Worm (Caenorhabditis elegans): ENCODE data around the gene nhx-4.

- no peak for TF ChIP-seq ama-1 (optimal IDR thresholded peaks at IDR 0.05)
- TF ChIP-seq lsy-12 (tag; optimal IDR thresholded peaks at IDR 0.05) = no peak
- TF ChIP-seq nhr-77 (tag; optimal IDR thresholded peaks at IDR 0.05) = no peak
- TF ChIP-seq nfya-1 (tag; optimal IDR thresholded peaks at IDR 0.05; ENCODE audit: insufficient read depth) = no peak
- no peak for TF ChIP-seq zag-1 (tag; optimal IDR thresholded peaks at IDR 0.05)
- TF ChIP-seq ZK546.5 (tag; optimal IDR thresholded peaks at IDR 0.05) = no peak
- no peak for TF ChIP-seq ceh-16 (tag; optimal IDR thresholded peaks at IDR 0.05)
- TF ChIP-seq snpc-4 (tag; optimal IDR thresholded peaks at IDR 0.05) = no peak
- no peak for TF ChIP-seq elt-3 (tag; optimal IDR thresholded peaks at IDR 0.05)
- no peak for TF ChIP-seq nhr-11 (tag; optimal IDR thresholded peaks at IDR 0.05)
- no peak for TF ChIP-seq R02D3.7 (tag; optimal IDR thresholded peaks at IDR 0.05)
- no peak for TF ChIP-seq nhr-76 (tag; optimal IDR thresholded peaks at IDR 0.05)
These were observed 42.2 kb downstream of the nhx-4 start, which contains the start of gene inx-1 for ce11 chrX:6956299-6956698.

Measured in whole organism, L3 larva.